Worm (Caenorhabditis elegans): ENCODE measurements around the gene K01D12.9.

DNA sequence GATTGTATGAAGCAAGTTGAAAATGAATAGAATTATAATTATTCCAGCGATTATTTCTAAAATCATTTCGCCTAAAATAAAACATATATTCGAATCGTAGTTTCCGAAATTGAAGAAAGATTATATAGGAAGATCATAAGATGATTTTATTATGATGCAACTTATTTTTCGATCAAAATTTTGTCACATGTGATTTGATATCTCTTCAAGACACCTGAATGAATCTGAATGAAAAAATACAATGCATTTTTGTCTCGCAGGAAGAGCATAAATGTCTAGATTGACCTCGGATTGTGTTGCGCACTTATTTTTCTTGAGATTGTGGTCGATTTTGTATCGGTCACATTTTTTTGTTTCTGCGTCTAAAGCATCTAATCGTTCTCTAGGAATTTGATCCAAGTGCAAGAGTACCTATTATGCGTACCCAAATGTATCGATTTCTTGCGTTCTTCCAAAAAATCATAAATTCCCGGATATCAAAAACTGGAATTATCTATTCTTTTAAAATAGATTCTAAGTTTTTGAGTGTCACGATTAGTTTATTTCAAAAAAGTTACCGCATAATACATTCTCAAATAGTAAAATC lies 6.1 kb upstream of the K01D12.9 start, which contains the start of gene hrg-2:
- TF ChIP-seq lin-39 (tag; optimal IDR thresholded peaks at IDR 0.05) (no peak), daf-12 (tag; optimal IDR thresholded peaks at IDR 0.05) (no peak), jun-1 (tag; optimal IDR thresholded peaks at IDR 0.05) (no peak)

Measured in whole organism, L3 larva.